Fruit fly (Drosophila melanogaster): ENCODE measurements around the gene CG5989.

dm6 chr3L:8560637-8561036 lies 43.3 kb downstream of the CG5989 start:
- TF ChIP-seq CG8159 (tag; optimal IDR thresholded peaks at IDR 0.05): no peak
- TF ChIP-seq CG32121 (GFP tag; IDR thresholded peaks at IDR 0.05): no peak

All from whole organism, pupa.